Worm (Caenorhabditis elegans): Measurements from ENCODE around the gene Y37A1B.7.

Y37A1B.7 gene

DNA sequence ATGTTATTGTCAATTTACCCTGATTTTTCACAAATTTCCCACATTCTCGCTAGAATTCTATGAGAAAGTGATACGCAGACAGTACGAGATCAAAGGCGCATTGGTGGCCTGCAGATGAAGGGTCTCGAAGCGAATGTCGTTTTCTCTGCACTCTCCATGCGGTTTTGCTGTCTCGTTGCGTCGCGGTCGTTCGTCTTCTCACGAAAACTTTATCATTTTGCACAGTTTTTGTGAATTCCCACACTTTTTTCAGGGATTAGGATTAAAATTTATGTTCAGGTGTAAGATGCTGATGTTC lies 27.4 kb upstream of the Y37A1B.7 start:
- TF ChIP-seq ref-1 (GFP tag; conservative IDR thresholded peaks at IDR 0.05) (no peak), T22C8.4 (GFP tag; IDR thresholded peaks at IDR 0.05) (no peak), ztf-29 (GFP tag; IDR thresholded peaks at IDR 0.05) (no peak), tab-1 (GFP tag; IDR thresholded peaks at IDR 0.05) (peak; percentile 56; the same call in 1 of the 2 replicates), ztf-23 (GFP tag; IDR thresholded peaks at IDR 0.05) (no peak), cog-1 (tag; optimal IDR thresholded peaks at IDR 0.05) (peak; percentile 13)

DNA sequence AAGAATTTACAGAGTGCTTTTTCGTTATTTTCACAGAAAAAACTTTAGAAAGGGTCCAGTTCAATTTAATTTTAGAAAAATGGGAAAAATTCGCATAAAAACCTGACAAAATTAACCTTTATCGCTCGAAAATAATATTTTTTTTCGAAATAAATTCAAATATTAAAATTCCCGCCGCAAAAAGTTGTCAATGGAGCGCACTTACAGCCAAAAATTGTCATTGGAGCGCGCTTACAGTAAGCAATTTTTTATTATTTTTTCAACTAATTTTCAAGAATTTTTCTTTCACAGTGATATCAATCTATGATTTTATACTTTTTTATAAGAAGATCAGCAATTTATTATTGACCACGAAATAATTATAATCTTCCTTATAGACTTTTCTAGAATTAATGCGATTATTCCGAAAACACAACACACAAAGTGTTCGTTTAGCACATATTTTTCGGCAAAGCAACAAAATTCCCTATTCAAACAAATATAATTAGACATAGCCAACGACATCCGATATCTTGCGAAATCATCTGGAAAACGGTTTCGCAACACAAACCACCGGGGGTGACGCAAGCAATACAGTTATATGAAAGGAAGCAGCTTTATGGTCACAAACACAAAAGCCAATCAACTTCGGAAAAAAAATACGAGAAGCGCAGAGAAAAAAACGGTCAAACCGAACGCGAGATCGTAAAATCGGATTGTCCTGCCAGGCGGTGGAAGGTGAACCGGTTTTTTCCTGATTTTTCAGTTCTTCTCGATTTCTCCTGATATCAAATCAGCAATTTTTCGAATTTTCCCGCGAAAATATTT lies 26.8 kb upstream of the Y37A1B.7 start:
- TF ChIP-seq ztf-23 (GFP tag; IDR thresholded peaks at IDR 0.05) (no peak), flt-1 (GFP tag; IDR thresholded peaks at IDR 0.05) (no peak), tab-1 (GFP tag; IDR thresholded peaks at IDR 0.05) (no peak), ref-1 (GFP tag; conservative IDR thresholded peaks at IDR 0.05) (no peak), T22C8.4 (GFP tag; IDR thresholded peaks at IDR 0.05) (no peak), med-1 (GFP tag; optimal IDR thresholded peaks at IDR 0.05; ENCODE audit: insufficient read depth) (no peak), ztf-29 (GFP tag; IDR thresholded peaks at IDR 0.05) (no peak), klf-2 (GFP tag; conservative IDR thresholded peaks at IDR 0.05) (no peak), cog-1 (tag; optimal IDR thresholded peaks at IDR 0.05) (no peak)

DNA sequence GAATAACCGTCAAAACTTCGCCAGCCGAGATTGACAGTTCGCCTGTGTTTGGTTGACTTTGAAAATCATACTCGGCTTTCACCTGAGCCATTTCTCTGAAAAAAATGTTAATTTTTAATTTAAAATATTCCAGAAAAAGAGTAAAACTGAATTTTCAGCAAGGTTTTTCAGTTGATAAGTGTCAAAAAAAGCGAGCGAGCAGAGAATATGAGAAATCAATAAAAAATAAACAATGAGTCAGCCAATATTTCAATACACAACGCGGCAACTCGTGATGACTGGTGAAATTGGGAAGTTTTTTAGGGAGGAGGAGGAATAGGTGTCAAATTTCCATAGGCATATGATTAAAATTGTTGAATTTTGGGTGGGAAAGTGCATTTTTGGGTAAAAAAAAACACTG lies 26.2 kb upstream of the Y37A1B.7 start, which contains the start of gene lst-4:
lst-4 (minus strand) TSS at position 101 of the 400 bp plus-strand sequence.
- TF ChIP-seq cog-1 (tag; optimal IDR thresholded peaks at IDR 0.05), result no peak
- TF ChIP-seq tab-1 (GFP tag; IDR thresholded peaks at IDR 0.05), result no peak
- TF ChIP-seq ztf-23 (GFP tag; IDR thresholded peaks at IDR 0.05), result no peak
- no peak for TF ChIP-seq ztf-29 (GFP tag; IDR thresholded peaks at IDR 0.05)
- TF ChIP-seq T22C8.4 (GFP tag; IDR thresholded peaks at IDR 0.05), result no peak
- TF ChIP-seq med-1 (GFP tag; optimal IDR thresholded peaks at IDR 0.05; ENCODE audit: insufficient read depth), result no peak
- no peak for TF ChIP-seq klf-2 (GFP tag; conservative IDR thresholded peaks at IDR 0.05)
- no peak for TF ChIP-seq ref-1 (GFP tag; conservative IDR thresholded peaks at IDR 0.05)
- TF ChIP-seq flt-1 (GFP tag; IDR thresholded peaks at IDR 0.05), result no peak

DNA sequence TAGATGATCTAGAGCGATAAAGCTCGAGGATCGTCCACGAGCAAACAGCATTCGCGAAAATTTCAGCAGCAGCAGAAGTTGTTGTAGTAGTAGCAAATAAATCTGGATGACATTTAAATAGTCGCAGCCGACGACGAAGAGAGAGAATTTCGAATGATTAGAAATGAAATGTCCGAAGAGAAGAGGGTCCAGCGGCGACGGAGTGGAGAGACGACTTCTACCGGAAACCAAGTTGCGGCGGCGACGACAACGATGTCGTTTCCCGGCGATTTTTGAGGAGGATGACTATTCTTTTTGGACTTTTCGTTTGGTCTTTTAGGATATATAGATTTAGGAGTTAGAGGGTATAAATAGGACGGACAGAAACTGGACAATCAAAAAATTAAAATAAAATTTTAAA lies 22.8 kb upstream of the Y37A1B.7 start:
- no peak for TF ChIP-seq klf-2 (GFP tag; conservative IDR thresholded peaks at IDR 0.05)
- no peak for TF ChIP-seq ref-1 (GFP tag; conservative IDR thresholded peaks at IDR 0.05)
- no peak for TF ChIP-seq ztf-23 (GFP tag; IDR thresholded peaks at IDR 0.05)
- no peak for TF ChIP-seq ztf-29 (GFP tag; IDR thresholded peaks at IDR 0.05)
- no peak for TF ChIP-seq med-1 (GFP tag; optimal IDR thresholded peaks at IDR 0.05; ENCODE audit: insufficient read depth)
- TF ChIP-seq tab-1 (GFP tag; IDR thresholded peaks at IDR 0.05), result no peak
- TF ChIP-seq cog-1 (tag; optimal IDR thresholded peaks at IDR 0.05), result no peak
- no peak for TF ChIP-seq flt-1 (GFP tag; IDR thresholded peaks at IDR 0.05)
- no peak for TF ChIP-seq T22C8.4 (GFP tag; IDR thresholded peaks at IDR 0.05)

DNA sequence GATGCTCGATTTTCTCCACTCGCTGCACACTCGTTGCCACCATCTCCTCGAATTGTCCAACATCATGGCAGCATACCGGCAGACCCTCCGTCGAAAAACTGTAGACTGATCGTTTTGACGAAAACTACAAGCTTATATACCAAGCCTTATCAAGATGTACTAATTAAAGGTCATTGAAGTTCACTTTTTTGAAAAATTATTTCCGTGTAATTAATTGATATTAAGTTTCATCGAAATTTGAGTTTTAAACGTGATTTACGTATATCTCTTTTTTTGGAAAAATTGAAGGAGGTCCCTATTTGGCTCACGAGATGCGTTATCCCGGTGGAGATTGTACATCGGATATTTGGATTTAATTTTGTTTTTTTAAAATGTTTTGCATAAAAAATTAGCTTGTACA lies 17.0 kb upstream of the Y37A1B.7 start, which contains the start of gene Y37A1B.4:
Y37A1B.4 (minus strand) TSS at position 101 of the 400 bp plus-strand sequence.
- TF ChIP-seq T22C8.4 (GFP tag; IDR thresholded peaks at IDR 0.05), result no peak
- TF ChIP-seq cog-1 (tag; optimal IDR thresholded peaks at IDR 0.05), result no peak
- no peak for TF ChIP-seq tab-1 (GFP tag; IDR thresholded peaks at IDR 0.05)
- no peak for TF ChIP-seq ztf-29 (GFP tag; IDR thresholded peaks at IDR 0.05)
- no peak for TF ChIP-seq ztf-23 (GFP tag; IDR thresholded peaks at IDR 0.05)
- no peak for TF ChIP-seq flt-1 (GFP tag; IDR thresholded peaks at IDR 0.05)
- TF ChIP-seq klf-2 (GFP tag; conservative IDR thresholded peaks at IDR 0.05), result no peak
- TF ChIP-seq med-1 (GFP tag; optimal IDR thresholded peaks at IDR 0.05; ENCODE audit: insufficient read depth), result no peak
- no peak for TF ChIP-seq ref-1 (GFP tag; conservative IDR thresholded peaks at IDR 0.05)

DNA sequence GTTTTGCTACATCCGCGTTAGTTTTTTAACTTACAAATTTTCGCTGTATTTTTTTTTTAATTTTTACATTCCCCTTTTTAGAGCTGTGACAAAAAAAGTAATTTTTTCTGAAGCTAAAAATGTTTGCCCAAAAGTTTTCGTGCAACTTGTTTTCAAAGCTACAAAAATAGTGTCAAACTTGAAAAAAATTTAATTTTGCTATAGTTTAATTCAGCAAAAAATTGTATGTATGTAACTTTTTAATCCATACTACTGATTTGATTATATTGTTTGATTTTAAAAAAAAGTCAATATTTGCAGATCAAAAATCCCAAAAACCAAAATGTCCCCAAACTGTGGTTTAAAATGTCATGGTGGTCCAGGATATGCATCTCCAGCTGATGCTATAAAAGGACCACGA lies 7.3 kb upstream of the Y37A1B.7 start, which contains the start of gene semo-1:
semo-1 (plus strand) TSS at position 301 of the 400 bp plus-strand sequence.
- TF ChIP-seq ztf-29 (GFP tag; IDR thresholded peaks at IDR 0.05) (no peak), flt-1 (GFP tag; IDR thresholded peaks at IDR 0.05) (no peak), ref-1 (GFP tag; conservative IDR thresholded peaks at IDR 0.05) (no peak), klf-2 (GFP tag; conservative IDR thresholded peaks at IDR 0.05) (no peak), tab-1 (GFP tag; IDR thresholded peaks at IDR 0.05) (no peak), T22C8.4 (GFP tag; IDR thresholded peaks at IDR 0.05) (no peak)

DNA sequence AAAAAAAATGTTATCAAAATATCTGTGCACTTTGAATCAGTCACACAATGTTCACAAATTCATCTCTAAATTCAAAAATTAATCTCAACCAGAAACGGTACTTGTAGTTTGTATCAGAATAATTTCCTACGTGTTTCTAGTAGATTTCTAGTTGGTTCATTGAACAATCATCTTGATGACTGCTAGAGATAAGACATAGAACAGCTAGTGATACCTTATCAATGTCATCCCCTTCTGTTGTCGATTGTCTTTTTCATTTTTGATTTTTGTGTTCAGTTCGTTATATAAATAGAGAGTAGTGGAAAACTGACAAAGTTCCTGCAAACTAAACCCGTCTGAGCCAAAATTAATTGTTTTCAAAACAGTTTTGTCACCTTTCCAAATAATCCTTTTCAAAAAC lies 6.9 kb upstream of the Y37A1B.7 start:
- no peak for TF ChIP-seq ref-1 (GFP tag; conservative IDR thresholded peaks at IDR 0.05)
- TF ChIP-seq ztf-23 (GFP tag; IDR thresholded peaks at IDR 0.05), result no peak
- TF ChIP-seq klf-2 (GFP tag; conservative IDR thresholded peaks at IDR 0.05), result no peak
- TF ChIP-seq ztf-29 (GFP tag; IDR thresholded peaks at IDR 0.05), result no peak
- TF ChIP-seq med-1 (GFP tag; optimal IDR thresholded peaks at IDR 0.05; ENCODE audit: insufficient read depth), result no peak
- no peak for TF ChIP-seq flt-1 (GFP tag; IDR thresholded peaks at IDR 0.05)
- TF ChIP-seq tab-1 (GFP tag; IDR thresholded peaks at IDR 0.05), result no peak
- TF ChIP-seq cog-1 (tag; optimal IDR thresholded peaks at IDR 0.05), result no peak
- no peak for TF ChIP-seq T22C8.4 (GFP tag; IDR thresholded peaks at IDR 0.05)

DNA sequence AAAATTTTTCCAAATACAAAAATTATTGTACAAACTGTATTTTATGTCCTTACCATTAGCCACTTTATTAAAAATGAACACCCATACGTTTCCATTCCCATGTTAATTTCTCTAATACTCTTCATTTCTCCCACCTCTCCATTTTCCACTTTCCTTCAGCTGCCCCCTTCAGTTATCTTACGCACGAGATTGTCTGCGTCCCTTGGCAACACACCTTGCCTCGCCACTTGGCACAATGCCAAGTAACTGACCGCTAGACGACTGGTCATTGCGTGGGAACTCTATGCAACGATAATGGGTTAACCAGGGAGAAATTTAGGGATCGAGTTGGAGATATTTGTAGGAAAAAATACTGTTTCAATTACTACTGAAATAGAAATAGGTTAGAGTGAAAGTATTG lies 3.2 kb upstream of the Y37A1B.7 start:
- TF ChIP-seq T22C8.4 (GFP tag; IDR thresholded peaks at IDR 0.05) (no peak), flt-1 (GFP tag; IDR thresholded peaks at IDR 0.05) (0 out of 2 replicates have a peak, but pooled peaks have one; percentile 46), ztf-23 (GFP tag; IDR thresholded peaks at IDR 0.05) (no peak)

DNA sequence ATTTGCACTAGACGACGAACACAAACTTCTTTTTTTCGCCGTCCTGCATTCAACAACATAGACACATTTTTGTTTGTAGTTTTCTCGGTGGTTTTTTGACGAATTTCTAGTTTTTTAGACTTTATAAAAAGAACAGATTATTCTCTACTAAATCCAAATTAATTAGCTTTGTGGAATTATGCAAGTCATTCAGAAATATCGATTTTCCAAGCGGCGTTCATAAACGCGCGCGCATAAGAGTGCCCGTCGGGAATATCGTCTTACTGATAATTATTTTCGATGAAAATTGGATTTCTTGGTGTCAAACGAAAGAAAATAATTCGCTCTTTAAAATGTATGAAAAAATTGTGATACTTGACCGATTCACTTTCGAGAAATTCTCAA lies 9.0 kb downstream of the Y37A1B.7 start:
- TF ChIP-seq T22C8.4 (GFP tag; IDR thresholded peaks at IDR 0.05) (peak; percentile 71; the same call in 1 of the 2 replicates), klf-2 (GFP tag; conservative IDR thresholded peaks at IDR 0.05) (no peak), tab-1 (GFP tag; IDR thresholded peaks at IDR 0.05) (no peak), cog-1 (tag; optimal IDR thresholded peaks at IDR 0.05) (no peak), ztf-23 (GFP tag; IDR thresholded peaks at IDR 0.05) (no peak)

Measured in whole organism, midembryonic.